Worm (Caenorhabditis elegans): Measurements from ENCODE around the gene nhr-91.

nhr-91 gene

ce11 chrX:15297396-15297827, 11.8 kb upstream of the nhr-91 start (continued):
- TF ChIP-seq attf-6 (GFP tag; IDR thresholded peaks at IDR 0.05), result no peak
- TF ChIP-seq ztf-22 (GFP tag; optimal IDR thresholded peaks at IDR 0.05), result peak; percentile 33
- peak; percentile 65 for TF ChIP-seq snpc-1.3 (tag; optimal IDR thresholded peaks at IDR 0.05; ENCODE audit: insufficient read depth)
- peak; percentile 42; the same call in 1 of the 2 replicates for TF ChIP-seq egl-44 (GFP tag; IDR thresholded peaks at IDR 0.05)
- TF ChIP-seq ama-1 (optimal IDR thresholded peaks at IDR 0.05), result no peak
- TF ChIP-seq ama-1 (GFP tag; optimal IDR thresholded peaks at IDR 0.05), result peak in 1 of 2 experiments; percentile 84
- peak; percentile 68 for TF ChIP-seq atf-7 (tag; optimal IDR thresholded peaks at IDR 0.05)
- peak; percentile 67 for TF ChIP-seq nhr-27 (tag; optimal IDR thresholded peaks at IDR 0.05)
- TF ChIP-seq lin-26 (GFP tag; IDR thresholded peaks at IDR 0.05), result peak; percentile 95
- peak; percentile 83 for TF ChIP-seq athp-1 (tag; optimal IDR thresholded peaks at IDR 0.05)
- TF ChIP-seq ceh-100 (GFP tag; IDR thresholded peaks at IDR 0.05), result peak; percentile 27; the same call in 1 of the 2 replicates
- TF ChIP-seq zim-3 (tag; optimal IDR thresholded peaks at IDR 0.05), result peak; percentile 85
- peak; percentile 76 for TF ChIP-seq nhr-179 (tag; optimal IDR thresholded peaks at IDR 0.05)
- TF ChIP-seq somi-1 (GFP tag; optimal IDR thresholded peaks at IDR 0.05), result peak; percentile 41
- TF ChIP-seq B0261.1 (tag; optimal IDR thresholded peaks at IDR 0.05), result peak; percentile 83
- no peak for TF ChIP-seq akir-1 (GFP tag; optimal IDR thresholded peaks at IDR 0.05)
- TF ChIP-seq xnd-1 (tag; optimal IDR thresholded peaks at IDR 0.05), result no peak
- no peak for TF ChIP-seq egl-18 (GFP tag; IDR thresholded peaks at IDR 0.05)
- no peak for TF ChIP-seq bed-2 (GFP tag; IDR thresholded peaks at IDR 0.05)
- TF ChIP-seq lsy-27 (tag; optimal IDR thresholded peaks at IDR 0.05; ENCODE audit: borderline replicate concordance, insufficient read depth), result no peak
- peak; percentile 29 for TF ChIP-seq ceh-27 (GFP tag; optimal IDR thresholded peaks at IDR 0.05)
- no peak for TF ChIP-seq B0019.2 (GFP tag; conservative IDR thresholded peaks at IDR 0.05)
- TF ChIP-seq ets-4 (GFP tag; optimal IDR thresholded peaks at IDR 0.05), result peak; percentile 0
- TF ChIP-seq bed-1 (GFP tag; IDR thresholded peaks at IDR 0.05), result no peak
- TF ChIP-seq mes-4 (tag; optimal IDR thresholded peaks at IDR 0.05), result peak; percentile 84
- TF ChIP-seq F49E8.2 (tag; optimal IDR thresholded peaks at IDR 0.05; ENCODE audit: insufficient read depth), result peak; percentile 35
- TF ChIP-seq unc-130 (GFP tag; optimal IDR thresholded peaks at IDR 0.05), result peak; percentile 62
- no peak for TF ChIP-seq hsf-1 (GFP tag; IDR thresholded peaks at IDR 0.05)
- TF ChIP-seq madf-8 (GFP tag; conservative IDR thresholded peaks at IDR 0.05), result no peak
- peak; percentile 71 for TF ChIP-seq chd-7 (tag; optimal IDR thresholded peaks at IDR 0.05)
- TF ChIP-seq ceh-40 (GFP tag; IDR thresholded peaks at IDR 0.05), result peak; percentile 68
- TF ChIP-seq madf-10 (tag; optimal IDR thresholded peaks at IDR 0.05), result peak; percentile 78
- TF ChIP-seq F55B11.4 (tag; optimal IDR thresholded peaks at IDR 0.05; ENCODE audit: borderline replicate concordance, insufficient read depth), result no peak
- peak; percentile 78 for TF ChIP-seq B0035.1 (tag; optimal IDR thresholded peaks at IDR 0.05)

- TF ChIP-seq hlh-26 (GFP tag; conservative IDR thresholded peaks at IDR 0.05) (no peak), snpc-4 (GFP tag; optimal IDR thresholded peaks at IDR 0.05) (no peak), snpc-4 (tag; optimal IDR thresholded peaks at IDR 0.05) (no peak), ztf-28 (GFP tag; IDR thresholded peaks at IDR 0.05) (no peak), F37B4.10 (GFP tag; IDR thresholded peaks at IDR 0.05) (no peak), madf-8 (GFP tag; conservative IDR thresholded peaks at IDR 0.05) (no peak), ekl-4 (GFP tag; IDR thresholded peaks at IDR 0.05) (no peak), fkh-3 (tag; optimal IDR thresholded peaks at IDR 0.05) (no peak), nhr-27 (tag; optimal IDR thresholded peaks at IDR 0.05) (no peak), ceh-27 (GFP tag; optimal IDR thresholded peaks at IDR 0.05) (no peak), dpl-1 (GFP tag; optimal IDR thresholded peaks at IDR 0.05) (no peak), lin-54 (GFP tag; optimal IDR thresholded peaks at IDR 0.05) (no peak), let-526 (GFP tag; IDR thresholded peaks at IDR 0.05) (no peak), zfh-2 (GFP tag; conservative IDR thresholded peaks at IDR 0.05) (no peak)
These were observed 9.2 kb upstream of the nhr-91 start for ce11 chrX:15300002-15300401.

Measured in whole organism, young adult.